Worm (Caenorhabditis elegans) whole organism, late embryonic: ENCODE data around the gene D1069.3.

Source experiments
- gmeb-2 ChIP-seq: sonication (generic microtip); optimal IDR thresholded peaks from 2 replicates; lab custom pipeline; 2016; ENCODE audit warnings: missing genetic modification characterization, inconsistent platforms, missing compliant biosample characterization
- pax-1 ChIP-seq: fragments of 150-350 bp; optimal IDR thresholded peaks from 2 replicates; lab custom pipeline; 2014; ENCODE audit warnings: missing biosample characterization, missing genetic modification characterization
- ttx-3 ChIP-seq: sonication (generic microtip); optimal IDR thresholded peaks from 2 replicates; lab custom pipeline; 2016; ENCODE audit warnings: missing genetic modification reagents, missing genetic modification characterization, missing compliant biosample characterization
- unc-3 ChIP-seq, 2 experiments: fragments of 200-800 bp in 1 of 2; sonication (Bioruptor generic) in 1 of 2; sonication (generic microtip) in 1 of 2; conservative IDR thresholded peaks in 1 of 2; optimal IDR thresholded peaks in 1 of 2; 2 replicates each; pipeline versions ENCODE4 v1.3.6 to Lab custom; 2016 to 2022; ENCODE audit warnings: missing compliant biosample characterization in 2 of 2, missing genetic modification characterization in 2 of 2, missing genetic modification reagents in 1 of 2
- unc-42 ChIP-seq: sonication (generic microtip); optimal IDR thresholded peaks from 2 replicates; lab custom pipeline; 2016; ENCODE audit warnings: missing genotype, missing genetic modification characterization, missing compliant biosample characterization
- unc-86 ChIP-seq: sonication (generic microtip); optimal IDR thresholded peaks from 2 replicates; lab custom pipeline; 2016; ENCODE audit warnings: missing genetic modification characterization, missing compliant biosample characterization

DNA sequence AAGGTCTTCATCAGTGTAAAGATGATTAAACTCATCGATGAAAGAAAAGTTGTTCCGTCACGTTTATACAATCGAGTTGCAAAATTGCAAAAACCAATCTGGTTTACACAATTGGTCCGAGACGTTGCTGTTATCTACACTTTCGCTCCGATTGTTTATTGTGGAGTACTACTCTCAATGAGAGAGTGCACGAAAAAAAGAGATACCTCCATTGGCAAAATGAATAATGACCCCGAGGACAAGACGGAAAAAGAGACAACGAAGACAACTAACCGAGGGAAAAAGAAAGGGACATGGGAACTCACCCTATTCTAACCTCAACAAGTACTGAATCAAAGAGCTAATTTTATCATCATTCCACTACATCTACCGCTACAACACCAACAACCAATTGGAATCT, 34.2 kb downstream of the D1069.3 start:
- TF ChIP-seq gmeb-2 (tag; lab: Kevin White, UChicago) (no peak), pax-1 (tag; lab: Kevin White, UChicago) (no peak), ttx-3 (tag; lab: Kevin White, UChicago) (no peak), unc-3 (GFP tag; conservative IDR thresholded peaks at IDR 0.05; lab: Robert Waterston, UW) (no peak), unc-3 (tag; optimal IDR thresholded peaks at IDR 0.05; lab: Kevin White, UChicago) (no peak), unc-86 (tag; lab: Kevin White, UChicago) (no peak), unc-42 (tag; lab: Kevin White, UChicago) (no peak)
